Worm (Caenorhabditis elegans): ENCODE data around the gene vha-12.

DNA sequence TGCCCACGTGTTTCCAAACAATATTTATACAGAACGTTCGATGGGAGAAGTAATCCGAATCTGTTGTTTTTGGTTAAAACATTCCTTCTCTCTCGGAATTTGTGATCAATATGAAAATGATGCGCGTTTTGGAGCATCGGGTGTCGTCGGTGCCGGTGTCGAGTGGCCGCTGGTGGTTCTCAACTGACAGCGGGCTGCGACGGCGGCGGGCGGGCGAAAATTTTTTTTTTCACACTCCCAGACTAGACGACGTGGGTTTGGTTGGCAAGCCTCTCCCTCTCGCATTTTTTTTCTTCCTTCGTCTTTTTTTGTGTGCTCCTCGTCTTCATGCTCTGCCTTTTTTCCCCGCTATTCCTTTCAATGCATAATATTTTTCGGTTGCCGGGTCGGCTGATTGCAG is 27.3 kb downstream of the vha-12 start, which contains the start of gene W01H2.2:
- no peak for TF ChIP-seq nhr-10 (tag; optimal IDR thresholded peaks at IDR 0.05)
- no peak for TF ChIP-seq nhr-12 (tag; optimal IDR thresholded peaks at IDR 0.05)
- TF ChIP-seq unc-62 (GFP tag; optimal IDR thresholded peaks at IDR 0.05), result no peak
- TF ChIP-seq ZK546.5 (tag; optimal IDR thresholded peaks at IDR 0.05), result no peak
- no peak for TF ChIP-seq lsy-2 (tag; optimal IDR thresholded peaks at IDR 0.05)

All from whole organism, L2 larva.